Worm (Caenorhabditis elegans): ENCODE data around the gene nduv-2.

ce11 chrV:13647617-13648016 is 22.2 kb upstream of the nduv-2 start:
- TF ChIP-seq nhr-41 (GFP tag; IDR thresholded peaks at IDR 0.05): no peak
- no peak for TF ChIP-seq nhr-28 (tag; optimal IDR thresholded peaks at IDR 0.05)
- no peak for TF ChIP-seq jun-1 (tag; optimal IDR thresholded peaks at IDR 0.05)
- no peak for TF ChIP-seq fos-1 (tag; optimal IDR thresholded peaks at IDR 0.05)

All from whole organism, L4 larva.